Worm (Caenorhabditis elegans): ENCODE measurements around the gene C39D10.8.

C39D10.8 gene

ce11 chrX:7916076-7916475, 35.3 kb upstream of the C39D10.8 start (continued):
- no peak for TF ChIP-seq egl-5 (tag; optimal IDR thresholded peaks at IDR 0.05)

ce11 chrX:7915616-7916015, 34.9 kb upstream of the C39D10.8 start:
- TF ChIP-seq ZK546.5 (tag; optimal IDR thresholded peaks at IDR 0.05) (no peak), egl-5 (tag; optimal IDR thresholded peaks at IDR 0.05) (no peak), nhr-12 (tag; optimal IDR thresholded peaks at IDR 0.05) (no peak), nhr-76 (tag; optimal IDR thresholded peaks at IDR 0.05) (no peak), elt-3 (tag; optimal IDR thresholded peaks at IDR 0.05) (no peak), nhr-77 (tag; optimal IDR thresholded peaks at IDR 0.05) (no peak), pqm-1 (tag; optimal IDR thresholded peaks at IDR 0.05) (no peak), ama-1 (optimal IDR thresholded peaks at IDR 0.05) (no peak), pha-4 (tag; optimal IDR thresholded peaks at IDR 0.05) (no peak), mml-1 (tag; optimal IDR thresholded peaks at IDR 0.05) (no peak), nhr-28 (tag; optimal IDR thresholded peaks at IDR 0.05) (no peak), R02D3.7 (tag; optimal IDR thresholded peaks at IDR 0.05) (no peak), ztf-11 (tag; optimal IDR thresholded peaks at IDR 0.05) (no peak), elt-2 (tag; optimal IDR thresholded peaks at IDR 0.05) (no peak), skn-1 (tag; optimal IDR thresholded peaks at IDR 0.05) (no peak), nfya-1 (tag; optimal IDR thresholded peaks at IDR 0.05; ENCODE audit: insufficient read depth) (no peak), snpc-4 (tag; optimal IDR thresholded peaks at IDR 0.05) (no peak), nhr-11 (tag; optimal IDR thresholded peaks at IDR 0.05) (no peak)

ce11 chrX:7913830-7914229, 33.1 kb upstream of the C39D10.8 start, which contains the start of gene C39D10.7:
TSS of gene C39D10.7 (minus strand) at chrX:7913930.
- TF ChIP-seq egl-27 (tag; optimal IDR thresholded peaks at IDR 0.05), result no peak
- no peak for TF ChIP-seq jun-1 (tag; optimal IDR thresholded peaks at IDR 0.05)
- TF ChIP-seq lsy-12 (tag; optimal IDR thresholded peaks at IDR 0.05), result no peak
- TF ChIP-seq ceh-16 (tag; optimal IDR thresholded peaks at IDR 0.05), result no peak
- TF ChIP-seq R02D3.7 (tag; optimal IDR thresholded peaks at IDR 0.05), result no peak
- no peak for TF ChIP-seq nhr-43 (tag; optimal IDR thresholded peaks at IDR 0.05; ENCODE audit: poor library complexity, severe bottlenecking)
- TF ChIP-seq nfya-1 (tag; optimal IDR thresholded peaks at IDR 0.05; ENCODE audit: insufficient read depth), result no peak
- TF ChIP-seq ZK546.5 (tag; optimal IDR thresholded peaks at IDR 0.05), result no peak
- TF ChIP-seq ceh-9 (tag; optimal IDR thresholded peaks at IDR 0.05), result no peak
- TF ChIP-seq elt-1 (tag; optimal IDR thresholded peaks at IDR 0.05), result no peak
- no peak for TF ChIP-seq nhr-12 (tag; optimal IDR thresholded peaks at IDR 0.05)
- TF ChIP-seq elt-2 (tag; optimal IDR thresholded peaks at IDR 0.05), result no peak

- TF ChIP-seq ceh-82 (tag; optimal IDR thresholded peaks at IDR 0.05) (no peak), nfya-1 (tag; optimal IDR thresholded peaks at IDR 0.05; ENCODE audit: insufficient read depth) (no peak), nhr-43 (tag; optimal IDR thresholded peaks at IDR 0.05; ENCODE audit: poor library complexity, severe bottlenecking) (peak; percentile 45), nhr-237 (tag; optimal IDR thresholded peaks at IDR 0.05) (no peak), nhr-67 (tag; optimal IDR thresholded peaks at IDR 0.05) (no peak), ceh-28 (tag; optimal IDR thresholded peaks at IDR 0.05) (no peak), sea-2 (GFP tag; optimal IDR thresholded peaks at IDR 0.05) (no peak), ceh-16 (tag; optimal IDR thresholded peaks at IDR 0.05) (no peak), elt-2 (tag; optimal IDR thresholded peaks at IDR 0.05) (no peak), nhr-76 (tag; optimal IDR thresholded peaks at IDR 0.05) (no peak), lsy-12 (tag; optimal IDR thresholded peaks at IDR 0.05) (no peak), zag-1 (tag; optimal IDR thresholded peaks at IDR 0.05) (no peak), eor-1 (tag; optimal IDR thresholded peaks at IDR 0.05) (no peak), R02D3.7 (tag; optimal IDR thresholded peaks at IDR 0.05) (no peak), pha-4 (tag; optimal IDR thresholded peaks at IDR 0.05) (peak; percentile 20), ztf-11 (tag; optimal IDR thresholded peaks at IDR 0.05) (no peak), pqm-1 (tag; optimal IDR thresholded peaks at IDR 0.05) (no peak)
Observed at ce11 chrX:7906430-7907014, 25.8 kb upstream of the C39D10.8 start, which contains the start of gene C39D10.1. TSS of gene C39D10.1 (plus strand) at chrX:7906964.

- TF ChIP-seq fkh-2 (tag; optimal IDR thresholded peaks at IDR 0.05) (no peak), lin-39 (tag; optimal IDR thresholded peaks at IDR 0.05) (no peak), nfya-1 (tag; optimal IDR thresholded peaks at IDR 0.05; ENCODE audit: insufficient read depth) (no peak), daf-12 (tag; optimal IDR thresholded peaks at IDR 0.05) (no peak), ztf-4 (tag; optimal IDR thresholded peaks at IDR 0.05) (no peak), elt-2 (tag; optimal IDR thresholded peaks at IDR 0.05) (no peak), aly-2 (tag; optimal IDR thresholded peaks at IDR 0.05) (no peak), lsy-12 (tag; optimal IDR thresholded peaks at IDR 0.05) (no peak), egl-5 (tag; optimal IDR thresholded peaks at IDR 0.05) (no peak), nhr-28 (tag; optimal IDR thresholded peaks at IDR 0.05) (no peak), ztf-11 (tag; optimal IDR thresholded peaks at IDR 0.05) (no peak), ceh-82 (tag; optimal IDR thresholded peaks at IDR 0.05) (no peak), nhr-23 (tag; optimal IDR thresholded peaks at IDR 0.05) (no peak), snpc-4 (tag; optimal IDR thresholded peaks at IDR 0.05) (no peak), ceh-28 (tag; optimal IDR thresholded peaks at IDR 0.05) (no peak), lin-15B (tag; optimal IDR thresholded peaks at IDR 0.05) (no peak), nhr-11 (tag; optimal IDR thresholded peaks at IDR 0.05) (no peak), unc-62 (GFP tag; optimal IDR thresholded peaks at IDR 0.05) (no peak), elt-1 (tag; optimal IDR thresholded peaks at IDR 0.05) (no peak)
Observed at ce11 chrX:7902976-7903375, 22.2 kb upstream of the C39D10.8 start, which contains the start of gene C39D10.11. TSS of gene C39D10.11 (plus strand) at chrX:7903276.
